Fruit fly (Drosophila melanogaster) whole organism, embryonic: ENCODE results near the gene Ifrd1.

Source experiments
- CG18011 ChIP-seq: fragments of 200-800 bp; sonication (Bioruptor generic); optimal IDR thresholded peaks from 2 replicates; lab custom pipeline; 2017; ENCODE audit warnings: missing biosample characterization, missing genetic modification characterization, mild to moderate bottlenecking, moderate library complexity, missing genotype
- Dp ChIP-seq: fragments of 200-800 bp; sonication (Bioruptor generic); optimal IDR thresholded peaks from 2 replicates; lab custom pipeline; 2018; ENCODE audit warnings: missing biosample characterization, mild to moderate bottlenecking, missing genetic modification characterization, moderate library complexity
- Mrtf ChIP-seq: fragments of 200-800 bp; sonication (Bioruptor generic); IDR thresholded peaks from 3 replicates; pipeline ENCODE4 v1.3.6; 2022; ENCODE audit warnings: missing biosample characterization, missing genetic modification characterization
- grau ChIP-seq: fragments of 200-800 bp; optimal IDR thresholded peaks from 3 replicates; lab custom pipeline; 2019; ENCODE audit warnings: missing biosample characterization, mild to moderate bottlenecking, missing genetic modification characterization, moderate library complexity
- schlank ChIP-seq: fragments of 200-800 bp; sonication (Bioruptor generic); optimal IDR thresholded peaks from 2 replicates; lab custom pipeline; 2018; ENCODE audit warnings: missing biosample characterization, mild to moderate bottlenecking, missing genetic modification characterization
- zf30C ChIP-seq: fragments of 200-800 bp; sonication (Bioruptor generic); optimal IDR thresholded peaks from 3 replicates; lab custom pipeline; 2018; ENCODE audit warnings: missing biosample characterization, mild to moderate bottlenecking, missing genetic modification characterization

- no peak for TF ChIP-seq Dp (GFP tag; lab: Kevin White, UChicago)
- no peak for TF ChIP-seq zf30C (GFP tag; lab: Kevin White, UChicago)
- TF ChIP-seq Mrtf (GFP tag; lab: Robert Waterston, UW), result no peak
- TF ChIP-seq schlank, result no peak
- TF ChIP-seq CG18011 (GFP tag; lab: Kevin White, UChicago), result no peak
- peak; percentile 81 for TF ChIP-seq grau
Measured at dm6 chr2L:2857862-2858734, 16.2 kb downstream of the Ifrd1 start.
